Worm (Caenorhabditis elegans): ENCODE data around the gene dhs-26.

DNA sequence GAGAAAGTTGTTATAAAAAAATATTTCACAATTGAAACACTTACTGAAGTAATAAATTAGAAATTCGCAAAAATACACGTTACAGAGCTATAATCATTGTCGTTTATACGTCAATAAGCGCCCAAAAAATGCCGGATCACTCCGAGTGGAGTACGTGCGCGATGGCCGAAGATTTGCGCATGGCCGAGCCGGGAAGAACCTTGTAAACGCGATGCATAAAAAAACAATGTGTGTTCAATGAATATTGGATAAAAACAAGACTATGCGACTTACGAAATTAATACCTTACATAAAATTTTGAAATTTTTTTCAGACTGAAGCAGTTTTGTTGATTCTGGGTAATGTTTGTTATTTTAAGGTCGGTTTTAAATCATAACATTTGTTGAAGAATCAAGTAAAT lies 16.8 kb upstream of the dhs-26 start, which contains the start of gene sorf-1:
- TF ChIP-seq mab-5 (tag; optimal IDR thresholded peaks at IDR 0.05) (no peak), snpc-4 (tag; optimal IDR thresholded peaks at IDR 0.05) (no peak), ama-1 (optimal IDR thresholded peaks at IDR 0.05) (no peak), ZK546.5 (tag; optimal IDR thresholded peaks at IDR 0.05) (no peak), nhr-12 (tag; optimal IDR thresholded peaks at IDR 0.05) (no peak), lsy-2 (tag; optimal IDR thresholded peaks at IDR 0.05) (peak in 1 of 2 experiments; percentile 42), skn-1 (tag; optimal IDR thresholded peaks at IDR 0.05) (no peak), unc-55 (GFP tag; optimal IDR thresholded peaks at IDR 0.05) (peak; percentile 56)

Measured in whole organism, L2 larva.